Fruit fly (Drosophila melanogaster) S2 (cell line): Measurements from ENCODE around the gene t-cup.

Experiments used
- CG8478 ChIP-seq: fragments of >200 bp; optimal IDR thresholded peaks from 2 replicates; lab custom pipeline; 2018
- CTCF ChIP-seq, 2 experiments: fragments of >200 bp; optimal IDR thresholded peaks; 2 replicates each; lab custom pipeline; 2018

DNA sequence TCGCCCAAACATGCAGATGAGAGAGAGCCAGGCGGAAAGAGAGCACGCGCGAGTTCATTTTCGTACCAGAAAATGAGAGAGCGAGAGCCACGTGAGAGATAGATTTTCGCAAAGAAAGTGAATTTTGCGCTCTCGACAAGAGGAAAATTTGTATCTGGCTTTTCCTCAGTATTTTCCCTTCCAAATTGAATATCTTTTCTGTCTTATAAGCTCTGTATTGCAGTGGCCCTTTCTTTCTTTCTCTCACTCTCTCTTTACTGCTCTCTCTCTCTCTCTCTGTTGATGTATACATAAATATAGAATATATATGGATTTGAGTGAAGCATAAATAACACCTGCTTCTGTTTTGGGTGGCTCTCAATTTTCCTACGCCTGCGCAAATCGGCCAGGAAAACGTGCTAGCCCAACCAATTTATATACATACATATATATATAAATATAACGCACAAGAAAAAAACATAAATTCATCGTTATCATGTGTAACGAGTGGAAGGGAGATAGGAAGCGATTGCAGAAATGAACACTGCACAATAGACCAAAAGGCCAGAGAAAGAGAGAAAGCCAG, 7.8 kb upstream of the t-cup start:
- no peak for TF ChIP-seq CTCF (optimal IDR thresholded peaks at IDR 0.05; lab: Kevin White, UChicago)
- no peak for TF ChIP-seq CG8478
